Fruit fly (Drosophila melanogaster) whole organism, embryonic: Measurements from ENCODE around the gene Cad89D.

Experiments
- Asciz ChIP-seq: fragments of 200-800 bp; sonication (Bioruptor generic); optimal IDR thresholded peaks from 2 replicates; lab custom pipeline; 2017; ENCODE audit warnings: missing biosample characterization, mild to moderate bottlenecking, missing genetic modification characterization, missing genetic modification reagents
- Bgb ChIP-seq: fragments of 200-800 bp; sonication (Bioruptor generic); IDR thresholded peaks from 2 replicates; pipeline ENCODE4 v1.3.6; 2022; ENCODE audit warnings: missing biosample characterization, missing genetic modification characterization; ENCODE audit not compliant: partially characterized antibody
- Blimp-1 ChIP-seq: fragments of 200-800 bp; sonication (Bioruptor generic); optimal IDR thresholded peaks from 3 replicates; lab custom pipeline; 2018; ENCODE audit warnings: missing biosample characterization, missing genetic modification characterization, mild to moderate bottlenecking, moderate library complexity, missing genetic modification reagents
- Bteb2 ChIP-seq: fragments of 200-800 bp; sonication (Bioruptor generic); optimal IDR thresholded peaks from 2 replicates; lab custom pipeline; 2016; ENCODE audit warnings: missing biosample characterization, missing genetic modification characterization
- CG10147 ChIP-seq: fragments of 200-800 bp; sonication (Bioruptor generic); optimal IDR thresholded peaks from 2 replicates; lab custom pipeline; 2019; ENCODE audit warnings: missing biosample characterization, mild to moderate bottlenecking, missing genetic modification characterization, moderate library complexity
- CG11085 ChIP-seq: fragments of 200-800 bp; sonication (Bioruptor generic); IDR thresholded peaks from 2 replicates; pipeline ENCODE4 v1.3.6; 2022; ENCODE audit warnings: missing biosample characterization, missing genetic modification characterization
- CG11695 ChIP-seq: fragments of 200-800 bp; sonication (Bioruptor generic); IDR thresholded peaks from 3 replicates; pipeline ENCODE4 v1.3.6; 2022; ENCODE audit warnings: missing biosample characterization, missing genetic modification characterization
- CG12236 ChIP-seq: fragments of 200-800 bp; sonication (Bioruptor generic); optimal IDR thresholded peaks from 2 replicates; lab custom pipeline; 2016; ENCODE audit warnings: missing biosample characterization, missing genetic modification characterization
- CG1233 ChIP-seq: fragments of 200-800 bp; sonication (Bioruptor generic); optimal IDR thresholded peaks from 4 replicates; lab custom pipeline; 2018; ENCODE audit warnings: missing biosample characterization, mild to moderate bottlenecking, missing genetic modification characterization
- CG13424 ChIP-seq: fragments of 200-800 bp; sonication (Bioruptor generic); optimal IDR thresholded peaks from 2 replicates; lab custom pipeline; 2019; ENCODE audit warnings: missing biosample characterization, mild to moderate bottlenecking, missing genetic modification characterization, moderate library complexity
- CG14710 ChIP-seq: fragments of 200-800 bp; sonication (Bioruptor generic); optimal IDR thresholded peaks from 3 replicates; lab custom pipeline; 2019; ENCODE audit warnings: missing biosample characterization, mild to moderate bottlenecking, missing genetic modification characterization, moderate library complexity
- CG14860 ChIP-seq: fragments of 200-800 bp; sonication (Bioruptor generic); IDR thresholded peaks from 3 replicates; pipeline ENCODE4 v1.3.6; 2022; ENCODE audit warnings: missing biosample characterization, missing genetic modification characterization; ENCODE audit not compliant: partially characterized antibody
- CG15011 ChIP-seq: fragments of 200-800 bp; sonication (Bioruptor generic); optimal IDR thresholded peaks from 3 replicates; lab custom pipeline; 2018; ENCODE audit warnings: missing biosample characterization, mild to moderate bottlenecking, missing genetic modification characterization
- CG15269 ChIP-seq: fragments of 200-800 bp; sonication (Bioruptor generic); optimal IDR thresholded peaks from 2 replicates; lab custom pipeline; 2018; ENCODE audit warnings: missing biosample characterization, mild to moderate bottlenecking, missing genetic modification characterization, moderate library complexity
- CG15479 ChIP-seq: fragments of 200-800 bp; sonication (Bioruptor generic); optimal IDR thresholded peaks from 3 replicates; lab custom pipeline; 2019; ENCODE audit warnings: missing biosample characterization, mild to moderate bottlenecking, missing genetic modification characterization, moderate library complexity
- CG15601 ChIP-seq: fragments of 200-800 bp; sonication (Bioruptor generic); optimal IDR thresholded peaks from 3 replicates; lab custom pipeline; 2019; ENCODE audit warnings: missing biosample characterization, mild to moderate bottlenecking, missing genetic modification characterization, moderate library complexity
- CG16813 ChIP-seq: fragments of 200-800 bp; sonication (Bioruptor generic); IDR thresholded peaks from 3 replicates; pipeline ENCODE4 v1.3.6; 2022; ENCODE audit warnings: missing biosample characterization, missing genetic modification characterization; ENCODE audit not compliant: partially characterized antibody
- CG32767 ChIP-seq: fragments of 200-800 bp; sonication (Bioruptor generic); IDR thresholded peaks from 2 replicates; pipeline ENCODE4 v1.3.6; 2022; ENCODE audit warnings: missing biosample characterization, missing genetic modification characterization
- CG3281 ChIP-seq: fragments of 200-800 bp; sonication (Bioruptor generic); optimal IDR thresholded peaks from 3 replicates; lab custom pipeline; 2017; ENCODE audit warnings: missing biosample characterization, mild to moderate bottlenecking, missing genetic modification characterization
- CG4617 ChIP-seq: fragments of 200-800 bp; sonication (Bioruptor generic); optimal IDR thresholded peaks from 3 replicates; lab custom pipeline; 2016; ENCODE audit warnings: missing biosample characterization, missing genetic modification characterization, borderline replicate concordance
- CG6254 ChIP-seq: fragments of 200-800 bp; sonication (Bioruptor generic); optimal IDR thresholded peaks from 3 replicates; lab custom pipeline; 2017; ENCODE audit warnings: mild to moderate bottlenecking, missing biosample characterization, missing genetic modification reagents, missing genetic modification characterization
- CG6765 ChIP-seq: fragments of 200-800 bp; sonication (Bioruptor generic); optimal IDR thresholded peaks from 3 replicates; lab custom pipeline; 2017; ENCODE audit warnings: missing biosample characterization, mild to moderate bottlenecking, missing genetic modification characterization
- CG7556 ChIP-seq: fragments of 200-800 bp; sonication (Bioruptor generic); optimal IDR thresholded peaks from 2 replicates; lab custom pipeline; 2017; ENCODE audit warnings: missing biosample characterization, mild to moderate bottlenecking, missing genetic modification characterization
- CG7745 ChIP-seq: fragments of 200-800 bp; sonication (Bioruptor generic); optimal IDR thresholded peaks from 2 replicates; lab custom pipeline; 2018; ENCODE audit warnings: missing biosample characterization, mild to moderate bottlenecking, missing genetic modification characterization, moderate library complexity
- Deaf1 ChIP-seq: fragments of 200-800 bp; optimal IDR thresholded peaks from 3 replicates; lab custom pipeline; 2019; ENCODE audit warnings: missing biosample characterization, mild to moderate bottlenecking, missing genetic modification characterization, moderate library complexity
- Ets65A ChIP-seq: fragments of 200-800 bp; sonication (Bioruptor generic); peaks from one replicate; lab custom pipeline; 2016; ENCODE audit warnings: missing biosample characterization, missing genetic modification characterization
- MESR4 ChIP-seq: fragments of 200-800 bp; sonication (Bioruptor generic); optimal IDR thresholded peaks from 2 replicates; lab custom pipeline; 2018; ENCODE audit warnings: missing biosample characterization, mild to moderate bottlenecking, missing genetic modification characterization, moderate library complexity
- Poxn ChIP-seq: fragments of 200-800 bp; sonication (Bioruptor generic); IDR thresholded peaks from 2 replicates; pipeline ENCODE4 v1.3.6; 2022; ENCODE audit warnings: missing biosample characterization, missing genetic modification characterization
- Rx ChIP-seq: fragments of 200-800 bp; sonication (Bioruptor generic); IDR thresholded peaks from 2 replicates; pipeline ENCODE4 v1.3.6; 2022; ENCODE audit warnings: missing biosample characterization, missing genetic modification characterization
- Sry-β ChIP-seq: fragments of 200-800 bp; sonication (Bioruptor generic); optimal IDR thresholded peaks from 2 replicates; lab custom pipeline; 2018; ENCODE audit warnings: missing biosample characterization, mild to moderate bottlenecking, missing genetic modification characterization, moderate library complexity
- Xbp1 ChIP-seq: fragments of 200-800 bp; sonication (Bioruptor generic); optimal IDR thresholded peaks from 3 replicates; lab custom pipeline; 2016; ENCODE audit warnings: missing biosample characterization, mild to moderate bottlenecking, missing genetic modification characterization
- az2 ChIP-seq: fragments of 200-800 bp; sonication (Bioruptor generic); optimal IDR thresholded peaks from 3 replicates; lab custom pipeline; 2016; ENCODE audit warnings: missing biosample characterization, missing genetic modification characterization
- bsh ChIP-seq, 2 experiments: fragments of 200-800 bp; sonication (Bioruptor generic); optimal IDR thresholded peaks; 2 replicates each; lab custom pipeline; 2017 to 2018; ENCODE audit warnings: mild to moderate bottlenecking in 2 of 2, missing biosample characterization in 2 of 2, missing genetic modification characterization in 2 of 2, moderate library complexity in 1 of 2
- cato ChIP-seq: fragments of 200-800 bp; sonication (Bioruptor generic); optimal IDR thresholded peaks from 2 replicates; lab custom pipeline; 2016; ENCODE audit warnings: missing biosample characterization, missing genetic modification characterization, borderline replicate concordance
- chn ChIP-seq: fragments of 200-800 bp; sonication (Bioruptor generic); optimal IDR thresholded peaks from 2 replicates; lab custom pipeline; 2016; ENCODE audit warnings: missing biosample characterization, missing genetic modification characterization
- da ChIP-seq: fragments of 200-800 bp; sonication (Bioruptor generic); optimal IDR thresholded peaks from 2 replicates; lab custom pipeline; 2016; ENCODE audit warnings: missing biosample characterization, missing genetic modification characterization
- dimm ChIP-seq: fragments of 200-800 bp; sonication (Bioruptor generic); IDR thresholded peaks from 2 replicates; pipeline ENCODE4 v1.3.6; 2022; ENCODE audit warnings: missing biosample characterization, missing genetic modification characterization
- gfzf ChIP-seq: fragments of 200-800 bp; sonication (Bioruptor generic); optimal IDR thresholded peaks from 2 replicates; lab custom pipeline; 2016; ENCODE audit warnings: missing biosample characterization, mild to moderate bottlenecking, missing genetic modification characterization, moderate library complexity
- ind ChIP-seq: fragments of 200-800 bp; sonication (Bioruptor generic); optimal IDR thresholded peaks from 3 replicates; lab custom pipeline; 2016; ENCODE audit warnings: missing biosample characterization, missing genetic modification characterization
- mirr ChIP-seq: fragments of 200-800 bp; sonication (Bioruptor generic); optimal IDR thresholded peaks from 3 replicates; lab custom pipeline; 2018; ENCODE audit warnings: missing biosample characterization, mild to moderate bottlenecking, missing genetic modification characterization
- pfk ChIP-seq: fragments of 200-800 bp; sonication (Bioruptor generic); optimal IDR thresholded peaks from 2 replicates; lab custom pipeline; 2018; ENCODE audit warnings: missing biosample characterization, mild to moderate bottlenecking, missing genetic modification characterization, moderate library complexity
- phol ChIP-seq: fragments of 200-800 bp; sonication (Bioruptor generic); optimal IDR thresholded peaks from 3 replicates; lab custom pipeline; 2018; ENCODE audit warnings: missing biosample characterization, mild to moderate bottlenecking, missing genetic modification characterization, moderate library complexity
- run ChIP-seq: fragments of 200-800 bp; sonication (Bioruptor generic); optimal IDR thresholded peaks from 3 replicates; lab custom pipeline; 2018; ENCODE audit warnings: missing biosample characterization, mild to moderate bottlenecking, missing genetic modification characterization
- sens ChIP-seq: fragments of 200-800 bp; sonication (Bioruptor generic); peaks from one replicate; lab custom pipeline; 2016; ENCODE audit warnings: missing biosample characterization, missing genetic modification characterization
- sob ChIP-seq: fragments of 200-800 bp; sonication (Bioruptor generic); IDR thresholded peaks from 2 replicates; pipeline ENCODE4 v1.3.6; 2022; ENCODE audit warnings: missing biosample characterization, missing genetic modification characterization
- stc ChIP-seq: fragments of 200-800 bp; sonication (Bioruptor generic); IDR thresholded peaks from 2 replicates; pipeline ENCODE4 v1.3.6; 2022; ENCODE audit warnings: missing biosample characterization, missing genetic modification characterization
- tgo ChIP-seq: fragments of 200-800 bp; sonication (Bioruptor generic); IDR thresholded peaks from 3 replicates; pipeline ENCODE4 v1.3.6; 2022; ENCODE audit warnings: missing biosample characterization, missing genetic modification characterization
- tll ChIP-seq, 2 experiments: fragments of 200-800 bp in 1 of 2; fragments of >200 bp in 1 of 2; sonication (Bioruptor generic) in 1 of 2; optimal IDR thresholded peaks; 2 replicates each; lab custom pipeline; 2017 to 2019; ENCODE audit warnings: missing biosample characterization in 2 of 2, missing genetic modification characterization in 2 of 2, mild to moderate bottlenecking in 1 of 2, moderate library complexity in 1 of 2
- unpg ChIP-seq: fragments of 200-800 bp; sonication (Bioruptor generic); optimal IDR thresholded peaks from 3 replicates; lab custom pipeline; 2018; ENCODE audit warnings: missing biosample characterization, mild to moderate bottlenecking, missing genetic modification characterization, moderate library complexity
- vfl ChIP-seq: fragments of 200-800 bp; sonication (Bioruptor generic); optimal IDR thresholded peaks from 2 replicates; lab custom pipeline; 2016; ENCODE audit warnings: missing biosample characterization, missing genetic modification characterization

Cad89D gene

dm6 chr3R:16524178-16524577 lies 29.0 kb upstream of the Cad89D start (continued):
- TF ChIP-seq Rx (peak; percentile 58), CG6254 (GFP tag; lab: Kevin White, UChicago) (peak; percentile 80), CG14710 (tag; lab: Kevin White, UChicago) (peak; percentile 95), chn (GFP tag; lab: Kevin White, UChicago) (no peak), ind (GFP tag; lab: Kevin White, UChicago) (peak; percentile 27), stc (GFP tag; lab: Robert Waterston, UW) (peak; percentile 86), CG11695 (GFP tag; lab: Robert Waterston, UW) (peak; percentile 76), run (peak; percentile 13), CG32767 (GFP tag; lab: Robert Waterston, UW) (peak; percentile 72), az2 (peak; percentile 44), Sry-β (GFP tag; lab: Kevin White, UChicago) (no peak), CG6765 (GFP tag; lab: Kevin White, UChicago) (no peak), CG3281 (GFP tag; lab: Kevin White, UChicago) (no peak), Bteb2 (no peak), CG15269 (tag; lab: Kevin White, UChicago) (peak; percentile 34), CG4617 (no peak), Poxn (GFP tag; lab: Robert Waterston, UW) (no peak), CG15479 (GFP tag; lab: Kevin White, UChicago) (no peak), CG15601 (tag; lab: Kevin White, UChicago) (peak; percentile 36), unpg (GFP tag; lab: Kevin White, UChicago) (peak; percentile 84), sob (GFP tag; lab: Robert Waterston, UW) (peak; percentile 54; the same call in 1 of the 2 replicates), Xbp1 (GFP tag; lab: Kevin White, UChicago) (peak; percentile 47), sens (GFP tag; lab: Kevin White, UChicago) (peak; percentile 98), gfzf (no peak), Deaf1 (tag; lab: Kevin White, UChicago) (peak; percentile 55), CG16813 (GFP tag; lab: Robert Waterston, UW) (no peak), Bgb (GFP tag; lab: Robert Waterston, UW) (no peak), vfl (GFP tag; lab: Kevin White, UChicago) (no peak), phol (tag; lab: Kevin White, UChicago) (peak; percentile 96), da (GFP tag; lab: Kevin White, UChicago) (no peak), CG14860 (no peak), Blimp-1 (GFP tag; lab: Kevin White, UChicago) (peak; percentile 93), CG12236 (GFP tag; lab: Kevin White, UChicago) (no peak), CG1233 (peak; percentile 82), mirr (GFP tag; lab: Kevin White, UChicago) (no peak), bsh (GFP tag; optimal IDR thresholded peaks at IDR 0.05; lab: Kevin White, UChicago) (peak in 1 of 2 experiments; percentile 86), cato (GFP tag; lab: Kevin White, UChicago) (no peak), CG10147 (GFP tag; lab: Kevin White, UChicago) (peak; percentile 81), Asciz (GFP tag; lab: Kevin White, UChicago) (peak; percentile 79), CG13424 (tag; lab: Kevin White, UChicago) (peak; percentile 60), tll (GFP tag; optimal IDR thresholded peaks at IDR 0.05; lab: Kevin White, UChicago) (no peak), CG15011 (peak; percentile 63), CG11085 (GFP tag; lab: Robert Waterston, UW) (no peak), CG7556 (GFP tag; lab: Kevin White, UChicago) (peak; percentile 69), tgo (peak; percentile 70), pfk (GFP tag; lab: Kevin White, UChicago) (no peak), CG7745 (no peak), dimm (GFP tag; lab: Robert Waterston, UW) (peak; percentile 55; the same call in 1 of the 2 replicates), Ets65A (GFP tag; lab: Kevin White, UChicago) (peak; percentile 81), MESR4 (no peak)
